Worm (Caenorhabditis elegans) whole organism, young adult: ENCODE data around the gene C56E10.3.

ENCODE experiments used
- B0019.2 ChIP-seq: fragments of 200-800 bp; sonication (Bioruptor generic); conservative IDR thresholded peaks from 2 replicates; pipeline ENCODE4 v1.3.6; 2022; ENCODE audit warnings: missing genetic modification reagents, missing genetic modification characterization, missing compliant biosample characterization
- D2030.7 ChIP-seq: fragments of 200-800 bp; sonication (Bioruptor generic); IDR thresholded peaks from 2 replicates; pipeline ENCODE4 v1.3.6; 2022; ENCODE audit warnings: missing genetic modification reagents, missing genetic modification characterization, missing compliant biosample characterization
- F37B4.10 ChIP-seq: fragments of 200-800 bp; sonication (Bioruptor generic); IDR thresholded peaks from 2 replicates; pipeline ENCODE4 v1.3.6; 2022; ENCODE audit warnings: missing genetic modification characterization, missing compliant biosample characterization
- F49E8.2 ChIP-seq: sonication (generic microtip); optimal IDR thresholded peaks from 3 replicates; lab custom pipeline; 2017; ENCODE audit warnings: missing genetic modification characterization, mild to moderate bottlenecking, missing compliant biosample characterization, antibody characterized with exemption, moderate library complexity; ENCODE audit not compliant: insufficient read depth
- F55B11.4 ChIP-seq: sonication (generic microtip); optimal IDR thresholded peaks from 2 replicates; lab custom pipeline; 2016; ENCODE audit warnings: missing compliant biosample characterization, missing genetic modification characterization, borderline replicate concordance; ENCODE audit not compliant: insufficient read depth
- Y95B8A.8 ChIP-seq: fragments of 200-800 bp; sonication (Bioruptor generic); IDR thresholded peaks from 2 replicates; pipeline ENCODE4 v1.3.6; 2022; ENCODE audit warnings: missing genetic modification reagents, missing genetic modification characterization, missing compliant biosample characterization
- attf-5 ChIP-seq: fragments of 200-800 bp; sonication (Bioruptor generic); optimal IDR thresholded peaks from 2 replicates; lab custom pipeline; 2018; ENCODE audit warnings: mild to moderate bottlenecking, missing genetic modification characterization, missing compliant biosample characterization
- cebp-1 ChIP-seq, 2 experiments: fragments of 200-800 bp in 1 of 2; sonication (Bioruptor generic) in 1 of 2; sonication (generic microtip) in 1 of 2; IDR thresholded peaks in 1 of 2; optimal IDR thresholded peaks in 1 of 2; 2 replicates each; pipeline versions ENCODE4 v1.3.6 to Lab custom; 2017 to 2022; ENCODE audit warnings: missing compliant biosample characterization in 2 of 2, missing genetic modification characterization in 2 of 2, mild to moderate bottlenecking in 1 of 2, missing genetic modification reagents in 1 of 2, moderate library complexity in 1 of 2
- ceh-100 ChIP-seq: fragments of 200-800 bp; sonication (Bioruptor generic); IDR thresholded peaks from 2 replicates; pipeline ENCODE4 v1.3.6; 2022; ENCODE audit warnings: missing genetic modification reagents, missing genetic modification characterization, missing compliant biosample characterization
- ceh-91 ChIP-seq: fragments of 200-800 bp; sonication (Bioruptor generic); IDR thresholded peaks from 2 replicates; pipeline ENCODE4 v1.3.6; 2022; ENCODE audit warnings: missing genetic modification reagents, missing genetic modification characterization, missing compliant biosample characterization
- dox-1 ChIP-seq: fragments of 200-800 bp; sonication (Bioruptor generic); IDR thresholded peaks from 2 replicates; pipeline ENCODE4 v1.3.6; 2022; ENCODE audit warnings: missing genetic modification reagents, missing genetic modification characterization, missing compliant biosample characterization
- egl-44 ChIP-seq: fragments of 200-800 bp; sonication (Bioruptor generic); IDR thresholded peaks from 2 replicates; pipeline ENCODE4 v1.3.6; 2022; ENCODE audit warnings: missing genetic modification reagents, missing genetic modification characterization, missing compliant biosample characterization
- hlh-12 ChIP-seq: sonication (generic microtip); optimal IDR thresholded peaks from 2 replicates; lab custom pipeline; 2016; ENCODE audit warnings: missing genetic modification characterization, missing compliant biosample characterization
- hsf-1 ChIP-seq: fragments of 200-800 bp; sonication (Bioruptor generic); IDR thresholded peaks from 2 replicates; pipeline ENCODE4 v1.3.6; 2022; ENCODE audit warnings: missing genetic modification reagents, missing genetic modification characterization, missing compliant biosample characterization
- mes-4 ChIP-seq: sonication (generic microtip); optimal IDR thresholded peaks from 2 replicates; lab custom pipeline; 2016; ENCODE audit warnings: missing genotype, missing genetic modification characterization, missing compliant biosample characterization
- mxl-1 ChIP-seq: sonication (generic microtip); optimal IDR thresholded peaks from 2 replicates; lab custom pipeline; 2016; ENCODE audit warnings: missing genetic modification characterization, missing compliant biosample characterization
- nhr-120 ChIP-seq: fragments of 200-800 bp; sonication (Bioruptor generic); IDR thresholded peaks from 2 replicates; pipeline ENCODE4 v1.3.6; 2022; ENCODE audit warnings: missing genetic modification characterization, missing compliant biosample characterization
- nhr-27 ChIP-seq: fragments of 200-800 bp; sonication (Bioruptor generic); optimal IDR thresholded peaks from 2 replicates; lab custom pipeline; 2018; ENCODE audit warnings: mild to moderate bottlenecking, missing genetic modification characterization, moderate library complexity, missing compliant biosample characterization
- nhr-80 ChIP-seq: sonication (generic microtip); optimal IDR thresholded peaks from 2 replicates; lab custom pipeline; 2016; ENCODE audit warnings: missing genetic modification characterization, missing compliant biosample characterization
- pha-4 ChIP-seq: fragments of 150-350 bp; sonication (generic microtip); optimal IDR thresholded peaks from 2 replicates; lab custom pipeline; 2014; ENCODE audit warnings: missing biosample characterization, missing genetic modification reagents, missing genetic modification characterization
- repo-1 ChIP-seq: sonication (generic microtip); optimal IDR thresholded peaks from 2 replicates; lab custom pipeline; 2017; ENCODE audit warnings: mild to moderate bottlenecking, missing genetic modification characterization, missing compliant biosample characterization
- sdz-38 ChIP-seq: sonication (generic microtip); optimal IDR thresholded peaks from 2 replicates; lab custom pipeline; 2016; ENCODE audit warnings: missing genotype, missing genetic modification characterization, missing compliant biosample characterization
- tbx-9 ChIP-seq: sonication (generic microtip); optimal IDR thresholded peaks from 2 replicates; lab custom pipeline; 2016; ENCODE audit warnings: borderline replicate concordance, missing genetic modification characterization, inconsistent platforms, missing compliant biosample characterization
- tlf-1 ChIP-seq: fragments of 200-800 bp; sonication (Bioruptor generic); optimal IDR thresholded peaks from 2 replicates; lab custom pipeline; 2018; ENCODE audit warnings: mild to moderate bottlenecking, missing genetic modification characterization, missing compliant biosample characterization
- ztf-28 ChIP-seq: fragments of 200-800 bp; sonication (Bioruptor generic); IDR thresholded peaks from 2 replicates; pipeline ENCODE4 v1.3.6; 2022; ENCODE audit warnings: missing genetic modification reagents, missing genetic modification characterization, missing compliant biosample characterization

The C56E10.3 gene

ce11 chrX:6646387-6647061, 1.1 kb downstream of the C56E10.3 start:
- TF ChIP-seq nhr-80 (tag; lab: Kevin White, UChicago) (peak; percentile 56), F49E8.2 (no peak), sdz-38 (tag; lab: Kevin White, UChicago) (no peak), cebp-1 (GFP tag; IDR thresholded peaks at IDR 0.05; lab: Robert Waterston, UW) (no peak), cebp-1 (tag; optimal IDR thresholded peaks at IDR 0.05; lab: Kevin White, UChicago) (peak; percentile 56)

- TF ChIP-seq tlf-1 (GFP tag; lab: Kevin White, UChicago) (no peak), cebp-1 (GFP tag; IDR thresholded peaks at IDR 0.05; lab: Robert Waterston, UW) (no peak), cebp-1 (tag; optimal IDR thresholded peaks at IDR 0.05; lab: Kevin White, UChicago) (peak; percentile 48)
Measured at ce11 chrX:6649573-6649972, 4.1 kb downstream of the C56E10.3 start.

- TF ChIP-seq B0019.2 (GFP tag; lab: Robert Waterston, UW): no peak
- peak; percentile 92 for TF ChIP-seq nhr-80 (tag; lab: Kevin White, UChicago)
- TF ChIP-seq cebp-1 (GFP tag; IDR thresholded peaks at IDR 0.05; lab: Robert Waterston, UW): no peak
- peak; percentile 12 for TF ChIP-seq cebp-1 (tag; optimal IDR thresholded peaks at IDR 0.05; lab: Kevin White, UChicago)
- no peak for TF ChIP-seq ceh-100 (GFP tag; lab: Robert Waterston, UW)
- TF ChIP-seq ceh-91 (GFP tag; lab: Robert Waterston, UW): no peak
- 0 out of 2 replicates have a peak, but pooled peaks have one; percentile 63 for TF ChIP-seq dox-1 (GFP tag; lab: Robert Waterston, UW)
- TF ChIP-seq nhr-27 (tag; lab: Kevin White, UChicago): no peak
Measured at ce11 chrX:6653173-6653572, 7.7 kb downstream of the C56E10.3 start.

- TF ChIP-seq F55B11.4 (tag; lab: Kevin White, UChicago): no peak
- TF ChIP-seq nhr-80 (tag; lab: Kevin White, UChicago): peak; percentile 50
Measured at ce11 chrX:6654139-6654538, 8.7 kb downstream of the C56E10.3 start.

- TF ChIP-seq nhr-80 (tag; lab: Kevin White, UChicago) (peak; percentile 47), mxl-1 (tag; lab: Kevin White, UChicago) (no peak)
Measured at ce11 chrX:6655163-6655562, 9.7 kb downstream of the C56E10.3 start, which contains the start of gene nhr-173. TSS of gene nhr-173 (plus strand) at chrX:6655528.

- TF ChIP-seq tbx-9 (tag; lab: Kevin White, UChicago) (no peak), Y95B8A.8 (GFP tag; lab: Robert Waterston, UW) (no peak), F37B4.10 (no peak), repo-1 (tag; lab: Kevin White, UChicago) (no peak), mes-4 (tag; lab: Kevin White, UChicago) (no peak), ceh-100 (GFP tag; lab: Robert Waterston, UW) (no peak), ztf-28 (no peak), D2030.7 (GFP tag; lab: Robert Waterston, UW) (no peak), pha-4 (no peak), hlh-12 (tag; lab: Kevin White, UChicago) (no peak), nhr-120 (GFP tag; lab: Robert Waterston, UW) (no peak), hsf-1 (GFP tag; lab: Robert Waterston, UW) (no peak)
Measured at ce11 chrX:6656251-6656650, 10.8 kb downstream of the C56E10.3 start.

- no peak for TF ChIP-seq attf-5 (GFP tag; lab: Kevin White, UChicago)
- peak; percentile 38 for TF ChIP-seq nhr-80 (tag; lab: Kevin White, UChicago)
- TF ChIP-seq nhr-120 (GFP tag; lab: Robert Waterston, UW): 0 out of 2 replicates have a peak, but pooled peaks have one; percentile 57
- TF ChIP-seq F55B11.4 (tag; lab: Kevin White, UChicago): no peak
- no peak for TF ChIP-seq egl-44
Measured at ce11 chrX:6656770-6657169, 11.3 kb downstream of the C56E10.3 start.
